Fruit fly (Drosophila melanogaster): ENCODE results near the gene ATPsyndelta.

Gene ATPsyndelta

DNA sequence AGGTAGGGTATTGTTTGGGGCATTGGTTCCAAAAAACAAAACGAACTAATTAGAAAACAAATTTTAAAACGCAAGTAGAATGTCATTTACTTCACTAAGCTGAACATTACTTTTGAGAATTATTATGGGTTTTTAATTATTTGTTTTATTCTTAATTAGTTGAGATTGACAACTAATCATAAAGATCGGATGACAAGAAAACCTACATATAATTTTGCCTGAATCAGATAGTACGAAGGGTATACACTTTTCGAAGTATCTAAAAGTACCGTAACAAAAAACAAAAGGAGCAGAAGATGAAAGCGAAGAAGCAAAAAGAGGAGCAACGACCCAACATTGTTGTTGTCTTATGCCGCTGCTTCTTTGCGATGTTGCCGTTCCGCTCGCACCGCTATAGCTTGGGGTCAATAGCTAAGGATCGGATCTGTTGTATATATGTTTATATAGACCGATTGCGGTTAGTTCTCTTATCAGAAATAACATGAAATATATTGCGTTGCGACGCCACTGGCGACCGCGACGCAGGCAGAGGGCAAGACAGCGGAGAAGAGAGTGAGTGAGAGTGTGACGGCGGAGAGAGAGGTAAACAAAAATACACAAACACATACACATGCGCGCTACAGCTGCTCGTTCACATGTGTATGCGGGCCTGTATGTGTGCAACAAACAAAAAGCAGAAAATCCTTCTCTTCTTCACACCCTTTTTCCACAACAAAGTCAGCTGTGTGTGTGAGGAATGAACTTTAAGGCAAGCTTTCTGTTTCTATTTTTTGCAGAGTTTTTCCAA is 1.4 kb upstream of the ATPsyndelta start (continued):
- TF ChIP-seq sd (tag; optimal IDR thresholded peaks at IDR 0.05): no peak
- TF ChIP-seq esg (GFP tag; conservative IDR thresholded peaks at IDR 0.05): peak; percentile 26
- TF ChIP-seq vnd (GFP tag; IDR thresholded peaks at IDR 0.05; ENCODE audit: partially characterized antibody): no peak
- TF ChIP-seq CG10321 (GFP tag; IDR thresholded peaks at IDR 0.05): no peak
- TF ChIP-seq CG1529 (GFP tag; optimal IDR thresholded peaks at IDR 0.05): peak; percentile 13
- TF ChIP-seq CG13894 (tag; optimal IDR thresholded peaks at IDR 0.05): peak; percentile 87
- TF ChIP-seq NC2α (GFP tag; optimal IDR thresholded peaks at IDR 0.05): no peak
- TF ChIP-seq Rfx (GFP tag; IDR thresholded peaks at IDR 0.05): 0 out of 2 replicates have a peak, but pooled peaks have one; percentile 21
- TF ChIP-seq scrt (GFP tag; optimal IDR thresholded peaks at IDR 0.05): peak; percentile 35
- TF ChIP-seq CG12391 (tag; optimal IDR thresholded peaks at IDR 0.05): peak; percentile 78
- TF ChIP-seq pzg (GFP tag; optimal IDR thresholded peaks at IDR 0.05): no peak
- peak; percentile 89 for TF ChIP-seq sens (GFP tag)
- no peak for TF ChIP-seq CG8089 (GFP tag; optimal IDR thresholded peaks at IDR 0.05)
- peak; percentile 57 for TF ChIP-seq CG9817 (tag; optimal IDR thresholded peaks at IDR 0.05)
- no peak for TF ChIP-seq croc (GFP tag; conservative IDR thresholded peaks at IDR 0.05)
- no peak for TF ChIP-seq da (GFP tag; optimal IDR thresholded peaks at IDR 0.05)
- TF ChIP-seq Side (GFP tag; optimal IDR thresholded peaks at IDR 0.05): no peak
- TF ChIP-seq PHDP (tag; optimal IDR thresholded peaks at IDR 0.05): peak; percentile 78
- peak; percentile 28; the same call in 1 of the 2 replicates for TF ChIP-seq H2.0 (GFP tag; IDR thresholded peaks at IDR 0.05)
- no peak for TF ChIP-seq CG6689 (GFP tag; IDR thresholded peaks at IDR 0.05)
- TF ChIP-seq CG6765 (GFP tag; optimal IDR thresholded peaks at IDR 0.05): no peak
- peak; percentile 37; the same call in 1 of the 3 replicates for TF ChIP-seq Aef1 (GFP tag; IDR thresholded peaks at IDR 0.05)
- TF ChIP-seq ap (GFP tag; IDR thresholded peaks at IDR 0.05): no peak
- peak; percentile 44 for TF ChIP-seq Abd-B (GFP tag; optimal IDR thresholded peaks at IDR 0.05)
- TF ChIP-seq MBD-R2 (GFP tag; IDR thresholded peaks at IDR 0.05): no peak
- TF ChIP-seq unc-4 (GFP tag; IDR thresholded peaks at IDR 0.05; ENCODE audit: partially characterized antibody): no peak
- TF ChIP-seq HLH3B (GFP tag; IDR thresholded peaks at IDR 0.05): no peak
- peak; percentile 45 for TF ChIP-seq HLH54F (GFP tag; optimal IDR thresholded peaks at IDR 0.05)
- TF ChIP-seq CG11504 (tag; optimal IDR thresholded peaks at IDR 0.05): peak; percentile 80
- no peak for TF ChIP-seq zf30C (GFP tag; optimal IDR thresholded peaks at IDR 0.05)
- no peak for TF ChIP-seq Lhr (GFP tag; optimal IDR thresholded peaks at IDR 0.05)
- peak; percentile 24 to 54 for TF ChIP-seq dpn (GFP tag; optimal IDR thresholded peaks at IDR 0.05)
- TF ChIP-seq cwo (GFP tag; optimal IDR thresholded peaks at IDR 0.05): peak; percentile 58
- no peak for TF ChIP-seq exex (tag; optimal IDR thresholded peaks at IDR 0.05)
- no peak for TF ChIP-seq Sin3A (optimal IDR thresholded peaks at IDR 0.05)
- 0 out of 3 replicates have a peak, but pooled peaks have one; percentile 43 for TF ChIP-seq zfh1 (GFP tag; IDR thresholded peaks at IDR 0.05)
- TF ChIP-seq slbo (GFP tag; IDR thresholded peaks at IDR 0.05): peak; percentile 62
- peak; percentile 8 for TF ChIP-seq CG15011 (GFP tag; optimal IDR thresholded peaks at IDR 0.05)
- TF ChIP-seq mld (GFP tag; IDR thresholded peaks at IDR 0.05; ENCODE audit: partially characterized antibody): no peak
- no peak for TF ChIP-seq en (GFP tag; optimal IDR thresholded peaks at IDR 0.05)
- no peak for TF ChIP-seq CG11093 (GFP tag; IDR thresholded peaks at IDR 0.05)
- no peak for TF ChIP-seq salm (tag; optimal IDR thresholded peaks at IDR 0.05)
- no peak for TF ChIP-seq CG8765 (GFP tag; IDR thresholded peaks at IDR 0.05)
- TF ChIP-seq CG11560 (tag; IDR thresholded peaks at IDR 0.05): no peak
- peak; percentile 40 for TF ChIP-seq tin (GFP tag; optimal IDR thresholded peaks at IDR 0.05)
- no peak for TF ChIP-seq amos (GFP tag; IDR thresholded peaks at IDR 0.05; ENCODE audit: partially characterized antibody)
- TF ChIP-seq CG7786 (GFP tag; optimal IDR thresholded peaks at IDR 0.05): peak; percentile 8
- peak; percentile 69 for TF ChIP-seq row (GFP tag; IDR thresholded peaks at IDR 0.05)
- no peak for TF ChIP-seq CG14965 (GFP tag; optimal IDR thresholded peaks at IDR 0.05; ENCODE audit: borderline replicate concordance)
- TF ChIP-seq CG17359 (tag; optimal IDR thresholded peaks at IDR 0.05): peak; percentile 68

Data from whole organism, embryonic.